Fruit fly (Drosophila melanogaster): ENCODE measurements around the gene nebu.

Gene nebu

DNA sequence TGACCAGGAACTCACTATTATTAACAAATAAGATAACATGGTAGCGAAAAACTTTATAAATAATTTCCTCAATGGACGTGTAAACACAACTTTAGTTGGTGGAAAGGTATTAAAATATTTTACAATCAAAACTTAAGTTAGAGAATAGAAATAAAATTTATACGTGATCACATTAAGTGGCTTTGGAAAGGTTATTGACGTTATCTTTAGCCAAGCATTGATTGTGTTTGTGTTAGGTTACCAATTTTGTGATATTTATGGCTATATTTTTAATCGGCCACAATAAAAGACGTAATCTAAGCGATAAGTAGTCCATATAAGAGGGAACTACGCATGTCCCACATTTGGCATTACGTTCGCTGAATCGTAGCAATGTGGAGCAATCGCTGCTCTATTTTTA lies 41.8 kb upstream of the nebu start, which contains the start of gene CG14120:
CG14120 (plus strand) TSS at position 360 of the 400 bp plus-strand sequence.
- TF ChIP-seq CG9705 (GFP tag; optimal IDR thresholded peaks at IDR 0.05) = no peak
- no peak for TF ChIP-seq N (GFP tag; optimal IDR thresholded peaks at IDR 0.05)
- no peak for TF ChIP-seq h (GFP tag; optimal IDR thresholded peaks at IDR 0.05)
- TF ChIP-seq br (GFP tag; optimal IDR thresholded peaks at IDR 0.05) = no peak
- TF ChIP-seq fru (GFP tag; optimal IDR thresholded peaks at IDR 0.05) = no peak
- TF ChIP-seq jim (GFP tag; optimal IDR thresholded peaks at IDR 0.05) = no peak
- TF ChIP-seq Dif (GFP tag; optimal IDR thresholded peaks at IDR 0.05; ENCODE audit: partially characterized antibody) = no peak
- TF ChIP-seq usp (GFP tag; optimal IDR thresholded peaks at IDR 0.05) = no peak
- TF ChIP-seq Abd-B (GFP tag; optimal IDR thresholded peaks at IDR 0.05) = no peak
- TF ChIP-seq Hnf4 (GFP tag; optimal IDR thresholded peaks at IDR 0.05) = no peak
- no peak for TF ChIP-seq rgr (GFP tag; optimal IDR thresholded peaks at IDR 0.05)
- no peak for TF ChIP-seq woc (GFP tag; optimal IDR thresholded peaks at IDR 0.05)
- TF ChIP-seq pan (optimal IDR thresholded peaks at IDR 0.05) = no peak
- TF ChIP-seq Dfd (GFP tag; optimal IDR thresholded peaks at IDR 0.05) = no peak
- TF ChIP-seq sv (GFP tag; optimal IDR thresholded peaks at IDR 0.05) = no peak
- no peak for TF ChIP-seq Jra (GFP tag; optimal IDR thresholded peaks at IDR 0.05)
- no peak for TF ChIP-seq dsf (GFP tag; optimal IDR thresholded peaks at IDR 0.05; ENCODE audit: borderline replicate concordance)

DNA sequence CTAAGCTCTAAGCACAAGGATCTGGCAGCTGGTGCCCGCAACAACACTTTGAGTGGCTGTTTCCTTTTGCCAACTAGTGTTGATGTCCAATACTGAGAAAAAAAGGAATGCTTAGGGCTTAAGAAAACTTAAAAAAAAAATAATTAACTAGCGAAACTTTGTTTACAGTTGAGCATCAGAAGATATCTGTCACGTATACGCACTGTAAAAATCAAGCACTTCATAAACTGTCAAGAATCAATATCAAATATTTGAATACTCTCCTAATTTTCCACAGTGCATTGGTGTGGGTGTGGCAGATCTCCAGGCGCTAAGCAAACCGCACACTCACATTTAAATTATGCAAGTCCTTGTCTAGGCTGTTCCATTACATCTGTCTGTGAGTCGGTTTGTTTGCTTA lies 31.3 kb upstream of the nebu start:
- TF ChIP-seq sv (GFP tag; optimal IDR thresholded peaks at IDR 0.05) = no peak
- no peak for TF ChIP-seq ey (GFP tag; optimal IDR thresholded peaks at IDR 0.05)
- no peak for TF ChIP-seq pan (optimal IDR thresholded peaks at IDR 0.05)
- TF ChIP-seq Jra (GFP tag; optimal IDR thresholded peaks at IDR 0.05) = no peak
- no peak for TF ChIP-seq GATAd (GFP tag; optimal IDR thresholded peaks at IDR 0.05)
- TF ChIP-seq psq (GFP tag; optimal IDR thresholded peaks at IDR 0.05) = no peak
- TF ChIP-seq Hr78 (GFP tag; optimal IDR thresholded peaks at IDR 0.05) = no peak
- no peak for TF ChIP-seq CrebA (GFP tag; optimal IDR thresholded peaks at IDR 0.05; ENCODE audit: borderline replicate concordance)
- no peak for TF ChIP-seq foxo (GFP tag; optimal IDR thresholded peaks at IDR 0.05)
- no peak for TF ChIP-seq CG9705 (GFP tag; optimal IDR thresholded peaks at IDR 0.05)
- TF ChIP-seq sage (GFP tag; optimal IDR thresholded peaks at IDR 0.05) = no peak
- TF ChIP-seq dmrt93B (GFP tag; optimal IDR thresholded peaks at IDR 0.05) = no peak
- TF ChIP-seq brk (GFP tag; optimal IDR thresholded peaks at IDR 0.05) = no peak
- TF ChIP-seq usp (GFP tag; optimal IDR thresholded peaks at IDR 0.05) = no peak
- no peak for TF ChIP-seq Mio (GFP tag; optimal IDR thresholded peaks at IDR 0.05)
- TF ChIP-seq tai (GFP tag; optimal IDR thresholded peaks at IDR 0.05) = no peak
- TF ChIP-seq OdsH (GFP tag; optimal IDR thresholded peaks at IDR 0.05) = no peak
- no peak for TF ChIP-seq Hnf4 (GFP tag; optimal IDR thresholded peaks at IDR 0.05)

DNA sequence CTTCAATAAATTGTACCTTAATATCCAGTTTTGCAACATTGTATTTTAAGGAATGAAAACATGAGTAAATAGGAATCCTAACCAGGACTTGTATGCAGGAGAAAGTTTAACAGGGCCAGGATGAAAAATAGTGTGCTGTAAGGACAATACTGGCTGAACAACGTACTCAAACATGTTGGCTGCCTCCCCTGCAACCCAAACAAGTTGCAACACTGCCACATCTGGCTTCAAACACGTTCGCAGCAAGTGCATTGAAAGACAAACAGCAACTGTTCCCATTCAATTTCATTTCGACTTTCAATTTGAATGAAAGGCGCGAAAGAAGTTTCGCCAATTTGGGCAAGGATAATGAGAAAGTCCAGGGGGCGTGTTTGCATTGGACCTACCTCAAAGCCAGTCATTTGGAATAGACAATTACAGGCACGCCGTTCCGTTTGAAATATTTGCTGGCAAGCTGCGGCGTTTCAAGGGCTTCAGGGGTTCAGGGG lies 25.1 kb upstream of the nebu start:
- TF ChIP-seq HLH106 (tag; optimal IDR thresholded peaks at IDR 0.05) (no peak), Mio (GFP tag; optimal IDR thresholded peaks at IDR 0.05) (no peak), Dif (GFP tag; optimal IDR thresholded peaks at IDR 0.05; ENCODE audit: partially characterized antibody) (no peak), Vsx2 (GFP tag; optimal IDR thresholded peaks at IDR 0.05; ENCODE audit: partially characterized antibody) (no peak), Hr78 (GFP tag; optimal IDR thresholded peaks at IDR 0.05) (no peak), Jra (GFP tag; optimal IDR thresholded peaks at IDR 0.05) (no peak), OdsH (GFP tag; optimal IDR thresholded peaks at IDR 0.05) (no peak), Sp1 (GFP tag; optimal IDR thresholded peaks at IDR 0.05) (no peak), usp (GFP tag; optimal IDR thresholded peaks at IDR 0.05) (no peak), Hr83 (GFP tag; optimal IDR thresholded peaks at IDR 0.05; ENCODE audit: poor library complexity, severe bottlenecking) (no peak), sage (GFP tag; optimal IDR thresholded peaks at IDR 0.05) (no peak), h (GFP tag; optimal IDR thresholded peaks at IDR 0.05) (no peak), dsf (GFP tag; optimal IDR thresholded peaks at IDR 0.05; ENCODE audit: borderline replicate concordance) (no peak)

DNA sequence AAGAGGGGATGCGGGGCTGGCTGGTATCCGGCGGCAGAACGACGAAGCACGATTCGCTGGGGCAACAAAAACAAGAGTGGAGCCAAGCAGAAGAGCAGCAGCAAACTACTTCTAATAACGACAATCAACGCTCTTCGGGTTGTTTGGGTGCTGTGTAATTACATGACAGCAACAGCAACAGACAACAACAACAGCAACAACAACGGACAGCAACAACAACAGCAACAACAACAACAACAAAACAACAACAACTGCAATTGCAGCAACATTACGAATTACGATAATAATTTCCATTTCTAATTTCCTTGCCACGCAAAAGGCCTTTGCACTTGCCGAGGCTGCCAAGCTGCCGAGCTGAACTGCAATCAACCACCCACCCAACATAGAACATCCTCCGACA lies 21.6 kb upstream of the nebu start:
- peak; percentile 54 for TF ChIP-seq Dfd (GFP tag; optimal IDR thresholded peaks at IDR 0.05)
- no peak for TF ChIP-seq CG32264 (GFP tag; optimal IDR thresholded peaks at IDR 0.05)

Measured in whole organism, wandering third instar larva.